Worm (Caenorhabditis elegans): Measurements from ENCODE around the gene col-159.

- TF ChIP-seq F13H6.1 (tag; optimal IDR thresholded peaks at IDR 0.05) (no peak), lin-11 (tag; optimal IDR thresholded peaks at IDR 0.05) (no peak), elt-1 (tag; optimal IDR thresholded peaks at IDR 0.05) (no peak), ztf-4 (tag; optimal IDR thresholded peaks at IDR 0.05) (no peak), nhr-12 (tag; optimal IDR thresholded peaks at IDR 0.05) (no peak), elt-3 (tag; optimal IDR thresholded peaks at IDR 0.05) (no peak), nhr-10 (tag; optimal IDR thresholded peaks at IDR 0.05) (no peak), alr-1 (tag; optimal IDR thresholded peaks at IDR 0.05) (no peak), lsy-2 (tag; optimal IDR thresholded peaks at IDR 0.05) (no peak), aly-2 (tag; optimal IDR thresholded peaks at IDR 0.05) (no peak), lin-13 (GFP tag; optimal IDR thresholded peaks at IDR 0.05) (no peak)
Measured at ce11 chrV:13173718-13174117, 28.3 kb downstream of the col-159 start.

Data from whole organism, L2 larva.